Fruit fly (Drosophila melanogaster) whole organism: ENCODE measurements around the gene Nf-YB.

Experiments used
- CG8478 ChIP-seq: fragments of >200 bp; optimal IDR thresholded peaks from 2 replicates; lab custom pipeline; 2018; ENCODE audit warnings: inconsistent platforms
- Dll ChIP-seq: fragments of >200 bp; optimal IDR thresholded peaks from 2 replicates; lab custom pipeline; 2017
- EcR ChIP-seq, 2 experiments: fragments of >200 bp; optimal IDR thresholded peaks; 2 replicates each; lab custom pipeline; 2017; ENCODE audit warnings: missing biosample characterization in 2 of 2, missing genetic modification characterization in 2 of 2, missing genetic modification reagents in 2 of 2
- pan ChIP-seq: fragments of >200 bp; optimal IDR thresholded peaks from 2 replicates; lab custom pipeline; 2017
- psq ChIP-seq: fragments of >200 bp; optimal IDR thresholded peaks from 2 replicates; lab custom pipeline; 2017
- usp ChIP-seq: fragments of >200 bp; optimal IDR thresholded peaks from 2 replicates; lab custom pipeline; 2017; ENCODE audit warnings: missing biosample characterization, missing genetic modification characterization, mixed read lengths

The Nf-YB gene

DNA sequence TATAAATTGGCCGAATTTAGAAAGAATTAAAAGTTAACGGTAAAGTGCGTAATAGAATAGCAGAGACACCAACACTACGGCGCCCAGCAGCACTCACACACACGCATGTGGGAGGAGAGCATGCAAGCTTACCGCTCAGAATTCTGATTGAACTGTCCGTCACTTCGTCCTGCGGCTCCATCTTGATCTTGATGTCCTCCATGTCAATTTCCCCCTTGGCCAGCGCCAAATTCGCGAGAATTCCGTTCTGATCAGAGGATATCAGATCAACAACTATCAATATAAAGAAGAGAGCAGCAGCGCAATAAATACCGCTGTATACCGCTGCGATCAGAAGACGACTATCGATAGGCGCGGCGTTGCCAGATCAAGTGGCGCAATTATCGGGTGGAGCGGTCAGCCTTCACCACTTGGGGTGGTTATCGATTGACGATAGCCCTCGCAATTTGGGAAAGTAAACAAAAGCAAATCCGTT is at the start of gene Nf-YB, which contains the start of gene CG10462:
Gene Nf-YB (plus strand): TSS at position 410 of the 475 bp plus-strand sequence.
Gene CG10462 (minus strand): TSS at position 346 of the 475 bp plus-strand sequence.
- TF ChIP-seq CG8478 (lab: Kevin White, UChicago) (no peak), usp (GFP tag; lab: Kevin White, UChicago) (no peak), Dll (lab: Kevin White, UChicago) (no peak), pan (lab: Kevin White, UChicago) (no peak), EcR (GFP tag; optimal IDR thresholded peaks at IDR 0.05; lab: Kevin White, UChicago) (no peak), psq (lab: Kevin White, UChicago) (no peak)

DNA sequence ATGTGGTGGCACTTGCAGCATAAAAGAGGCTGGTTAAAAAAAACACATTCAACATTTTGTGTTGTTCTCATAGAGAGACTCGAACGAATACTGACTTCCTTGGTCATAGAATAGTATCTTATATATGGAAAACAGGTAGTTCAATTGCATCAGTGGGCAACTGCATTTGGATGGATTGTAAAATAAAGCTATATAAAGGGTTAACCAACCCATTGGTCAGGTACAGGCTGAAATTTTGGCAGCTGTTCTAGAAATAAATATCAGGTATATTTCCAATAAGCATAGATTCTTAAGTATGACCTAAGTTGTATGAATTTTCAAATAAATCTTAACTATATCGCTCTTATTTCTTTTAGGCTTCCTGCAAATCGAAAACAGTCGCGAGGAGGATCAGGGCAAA is 35.0 kb upstream of the Nf-YB start, which contains the start of gene scw:
Gene scw (minus strand): TSS at position 101 of the 400 bp plus-strand sequence.
- TF ChIP-seq usp (GFP tag; lab: Kevin White, UChicago): no peak
- TF ChIP-seq CG8478 (lab: Kevin White, UChicago): no peak
- TF ChIP-seq pan (lab: Kevin White, UChicago): no peak
- TF ChIP-seq Dll (lab: Kevin White, UChicago): no peak
- no peak for TF ChIP-seq EcR (GFP tag; optimal IDR thresholded peaks at IDR 0.05; lab: Kevin White, UChicago)
- TF ChIP-seq psq (lab: Kevin White, UChicago): no peak

DNA sequence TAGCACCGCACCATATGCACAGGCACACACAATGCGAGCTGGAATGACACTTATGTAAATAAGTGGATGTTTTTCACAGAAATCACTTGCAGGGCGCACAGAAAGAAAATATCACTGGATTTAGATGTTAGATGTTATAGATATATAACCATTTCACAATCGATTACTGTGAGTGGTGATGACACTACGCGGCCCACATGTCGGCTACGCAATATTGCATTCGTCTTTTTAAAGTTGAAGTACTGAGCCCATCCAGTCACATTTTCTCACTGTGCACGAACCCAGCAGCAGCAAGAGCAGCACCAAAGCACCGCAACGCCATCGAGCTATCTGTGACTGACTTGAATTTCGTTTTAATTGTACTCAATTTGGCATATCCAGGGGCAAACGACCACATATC is 13.3 kb upstream of the Nf-YB start:
- TF ChIP-seq usp (GFP tag; lab: Kevin White, UChicago) (no peak), CG8478 (lab: Kevin White, UChicago) (no peak), psq (lab: Kevin White, UChicago) (no peak), Dll (lab: Kevin White, UChicago) (no peak), EcR (GFP tag; optimal IDR thresholded peaks at IDR 0.05; lab: Kevin White, UChicago) (no peak), pan (lab: Kevin White, UChicago) (no peak)

DNA sequence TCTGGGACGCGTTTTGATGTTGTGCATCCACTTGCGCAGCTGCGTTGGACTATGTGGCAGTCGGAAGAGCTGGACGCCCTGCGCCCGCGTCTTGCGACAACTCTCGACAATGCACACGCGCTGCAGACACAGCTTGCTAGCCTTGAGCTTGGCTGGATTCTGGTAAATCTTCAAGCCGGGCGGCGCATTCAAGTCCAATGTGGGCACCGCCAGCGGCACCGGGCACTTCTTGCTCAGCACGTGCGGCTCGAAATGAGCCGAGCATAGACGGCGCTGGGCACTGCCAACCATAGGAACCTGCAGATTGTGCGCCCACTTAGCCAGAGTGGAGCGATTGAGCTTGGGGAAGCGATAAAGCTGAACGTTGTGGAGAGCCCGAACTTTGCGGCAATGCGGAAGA is 14.7 kb downstream of the Nf-YB start:
- TF ChIP-seq EcR (GFP tag; optimal IDR thresholded peaks at IDR 0.05; lab: Kevin White, UChicago) (no peak), pan (lab: Kevin White, UChicago) (no peak), psq (lab: Kevin White, UChicago) (no peak), Dll (lab: Kevin White, UChicago) (no peak), usp (GFP tag; lab: Kevin White, UChicago) (no peak), CG8478 (lab: Kevin White, UChicago) (no peak)

DNA sequence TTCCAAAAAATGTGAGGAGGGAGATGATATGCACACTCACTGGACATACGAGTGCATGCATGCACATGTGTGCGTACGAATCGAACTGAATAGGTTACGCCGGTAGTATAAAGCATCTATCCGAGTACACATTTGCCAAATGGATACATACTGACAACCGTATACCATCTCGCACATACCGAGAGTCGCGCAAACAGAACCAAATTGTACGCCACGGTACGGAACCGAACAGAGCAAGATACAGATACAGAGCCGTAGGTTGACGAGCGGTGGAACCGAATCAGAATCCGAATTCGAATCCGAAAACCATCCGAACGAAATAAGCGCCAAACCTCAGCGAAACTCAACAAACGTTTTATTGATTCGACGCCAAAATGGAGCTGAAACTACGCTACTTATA is 19.2 kb downstream of the Nf-YB start:
- no peak for TF ChIP-seq usp (GFP tag; lab: Kevin White, UChicago)
- TF ChIP-seq EcR (GFP tag; optimal IDR thresholded peaks at IDR 0.05; lab: Kevin White, UChicago): no peak
- TF ChIP-seq CG8478 (lab: Kevin White, UChicago): no peak
- no peak for TF ChIP-seq Dll (lab: Kevin White, UChicago)
- TF ChIP-seq psq (lab: Kevin White, UChicago): no peak
- TF ChIP-seq pan (lab: Kevin White, UChicago): no peak

DNA sequence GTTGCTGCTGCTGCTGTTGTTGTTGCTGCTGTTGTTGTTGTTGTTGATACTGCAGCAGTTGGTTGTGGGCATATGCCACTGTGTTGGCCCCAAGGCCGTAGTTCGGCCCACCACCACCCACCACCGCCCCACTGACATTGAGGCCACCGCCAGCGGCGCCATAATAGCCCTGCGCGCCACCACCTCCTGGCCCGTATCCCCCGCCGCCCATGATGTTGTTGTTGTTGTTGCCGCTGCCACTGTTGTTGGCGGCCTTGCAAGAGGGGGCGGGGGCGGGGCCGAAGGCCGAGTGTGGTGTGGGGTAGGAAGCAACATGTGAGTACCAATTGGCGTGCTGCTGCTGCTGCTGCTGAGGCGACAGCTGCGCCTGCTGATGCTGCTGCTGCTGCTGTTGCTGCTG is 20.2 kb downstream of the Nf-YB start:
- no peak for TF ChIP-seq EcR (GFP tag; optimal IDR thresholded peaks at IDR 0.05; lab: Kevin White, UChicago)
- TF ChIP-seq pan (lab: Kevin White, UChicago): no peak

DNA sequence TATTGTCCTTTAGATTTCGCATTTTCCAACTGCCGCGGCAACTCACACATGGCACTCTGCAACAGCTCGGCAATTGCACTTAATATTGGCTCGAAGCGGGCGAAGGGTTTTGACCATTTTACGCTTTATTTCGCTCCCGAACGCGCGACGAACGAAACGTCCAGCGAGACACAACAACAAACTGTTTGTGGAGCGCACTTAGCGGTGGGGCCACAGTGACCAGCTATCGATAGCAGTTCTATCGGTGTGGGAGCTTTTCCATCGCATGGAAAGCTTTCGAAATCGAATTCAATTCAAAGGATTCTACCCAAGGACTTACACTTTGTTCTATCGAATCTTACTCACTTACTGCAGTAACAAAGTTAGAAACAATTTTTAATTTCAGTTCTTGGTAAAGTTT is 20.9 kb downstream of the Nf-YB start, which contains the start of gene CG10631:
Gene CG10631 (minus strand): TSS at position 189 of the 400 bp plus-strand sequence.
- TF ChIP-seq pan (lab: Kevin White, UChicago) (no peak), Dll (lab: Kevin White, UChicago) (no peak), EcR (GFP tag; optimal IDR thresholded peaks at IDR 0.05; lab: Kevin White, UChicago) (no peak), usp (GFP tag; lab: Kevin White, UChicago) (no peak), CG8478 (lab: Kevin White, UChicago) (no peak), psq (lab: Kevin White, UChicago) (no peak)

DNA sequence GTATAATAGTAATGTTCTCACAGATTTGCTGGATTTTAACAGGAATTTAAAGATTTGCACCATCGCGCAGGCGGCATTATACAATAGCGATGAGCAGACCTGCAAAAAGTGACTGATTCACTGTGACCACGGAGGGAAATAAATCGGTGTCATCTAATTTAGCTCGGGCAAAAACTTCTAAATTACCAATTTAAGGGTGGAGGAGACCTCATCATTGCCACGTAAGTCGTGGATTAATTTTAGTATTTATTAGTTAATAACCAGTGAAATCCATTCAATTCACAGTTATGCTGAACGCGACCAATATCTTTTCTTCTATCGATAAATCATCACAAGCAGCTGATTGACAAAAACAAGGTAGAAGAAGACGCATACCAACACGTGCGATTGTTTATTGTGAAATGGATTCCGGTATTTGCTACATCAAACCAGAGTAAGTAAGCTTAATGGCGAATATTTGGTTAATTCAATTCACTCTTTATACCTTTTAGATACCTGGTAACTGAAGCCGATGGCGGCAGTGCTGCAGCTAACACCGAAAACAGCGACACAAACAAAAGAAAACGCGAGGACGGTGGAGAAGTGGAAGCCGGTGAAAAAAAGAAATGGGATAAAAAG is 22.8 kb downstream of the Nf-YB start, which contains the start of the genes CG10628 and Dus3:
Gene CG10628 (minus strand): TSS at position 105 of the 618 bp plus-strand sequence.
Gene Dus3 (plus strand): TSS at position 369 of the 618 bp plus-strand sequence.
- no peak for TF ChIP-seq usp (GFP tag; lab: Kevin White, UChicago)

DNA sequence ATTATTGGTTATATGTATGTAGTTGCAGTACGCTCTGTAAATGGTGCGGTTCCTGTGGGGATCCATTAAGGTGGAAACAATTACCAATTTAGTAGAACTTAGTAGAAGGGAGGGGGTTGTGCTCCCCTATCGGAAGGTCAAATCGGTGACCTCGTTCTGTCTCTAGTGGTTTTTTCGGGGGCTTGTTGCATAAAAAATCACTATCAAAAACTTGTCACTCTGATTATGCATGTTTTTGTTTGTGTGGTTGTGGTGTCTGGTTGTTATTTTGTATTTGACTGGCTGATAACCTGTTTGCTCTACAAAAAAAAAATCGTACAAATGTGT is 27.6 kb downstream of the Nf-YB start:
- TF ChIP-seq CG8478 (lab: Kevin White, UChicago): no peak
- no peak for TF ChIP-seq psq (lab: Kevin White, UChicago)
- no peak for TF ChIP-seq pan (lab: Kevin White, UChicago)
- TF ChIP-seq Dll (lab: Kevin White, UChicago): no peak
- TF ChIP-seq EcR (GFP tag; optimal IDR thresholded peaks at IDR 0.05; lab: Kevin White, UChicago): no peak
- TF ChIP-seq usp (GFP tag; lab: Kevin White, UChicago): no peak

DNA sequence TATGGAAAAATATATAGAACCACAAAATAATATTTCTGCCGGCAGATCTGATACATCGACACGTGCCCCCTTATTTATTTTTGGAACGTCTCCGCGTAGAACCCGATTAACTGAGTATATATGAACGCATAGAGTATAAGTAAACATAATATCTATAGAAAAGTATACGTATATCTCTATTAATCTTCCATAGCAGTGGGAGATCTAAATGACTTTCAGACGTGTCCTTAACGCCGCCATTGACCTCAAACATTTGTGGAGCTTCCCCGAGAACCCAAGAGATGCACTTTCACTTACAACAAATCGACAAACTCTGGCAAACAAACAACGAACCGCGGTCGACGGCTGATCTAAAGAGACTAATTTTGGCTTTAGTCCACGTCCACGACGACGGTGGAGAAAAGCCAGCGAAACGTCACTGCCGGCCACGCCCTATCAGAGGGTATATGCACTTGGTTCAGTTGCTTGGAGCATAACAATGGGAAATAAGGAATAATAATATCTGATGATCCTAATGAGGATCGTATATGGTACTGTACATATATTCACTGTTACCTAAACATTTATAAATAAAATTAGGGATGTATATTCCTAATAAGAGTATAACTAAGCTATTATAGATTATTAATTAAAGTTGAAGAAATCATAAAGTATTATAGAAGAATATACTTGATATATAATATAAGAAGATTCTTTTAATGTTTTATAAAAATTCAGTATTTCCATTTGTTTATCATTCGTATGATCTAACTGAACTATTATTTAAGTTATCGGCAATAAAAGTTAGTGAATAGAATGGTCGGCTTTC is 28.1 kb downstream of the Nf-YB start, which contains the start of gene fbp:
Gene fbp (minus strand): TSS at position 364 of the 808 bp plus-strand sequence.
- TF ChIP-seq CG8478 (lab: Kevin White, UChicago): no peak
- no peak for TF ChIP-seq pan (lab: Kevin White, UChicago)
- no peak for TF ChIP-seq EcR (GFP tag; optimal IDR thresholded peaks at IDR 0.05; lab: Kevin White, UChicago)
- TF ChIP-seq Dll (lab: Kevin White, UChicago): no peak
- no peak for TF ChIP-seq usp (GFP tag; lab: Kevin White, UChicago)
- no peak for TF ChIP-seq psq (lab: Kevin White, UChicago)

DNA sequence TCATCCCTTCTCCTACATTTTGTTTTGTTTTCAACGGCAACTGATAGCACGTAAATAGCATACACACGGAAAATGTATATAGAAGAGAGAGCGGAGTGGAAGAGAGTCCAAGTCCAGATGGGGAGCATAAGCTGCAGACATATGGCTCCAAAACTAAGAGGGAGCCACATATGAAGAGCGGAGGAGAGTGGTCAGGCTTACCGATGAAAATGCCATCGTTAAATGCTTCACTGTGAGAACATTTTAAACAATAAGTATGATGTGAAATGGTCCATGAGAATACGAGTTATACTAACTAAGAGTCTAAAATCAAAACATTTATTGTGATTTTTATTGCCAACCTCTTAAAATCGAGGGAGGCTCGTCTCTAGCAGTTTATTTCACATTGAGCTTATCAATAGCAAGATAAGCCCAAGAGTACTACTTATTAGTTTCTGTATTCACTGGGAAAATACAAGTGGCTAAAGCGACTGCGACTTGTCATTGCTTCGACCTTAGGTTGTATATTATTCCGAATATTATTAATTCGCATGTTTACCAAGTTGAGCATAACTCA is 28.8 kb downstream of the Nf-YB start:
- TF ChIP-seq Dll (lab: Kevin White, UChicago): no peak
